Worm (Caenorhabditis elegans) whole organism, L4 larva: ENCODE data around the gene K10D2.5.
A peak's percentile ranks its signal among the peaks of the same experiment; 100 is the strongest.

Experiments used
- F37D6.2 ChIP-seq: sonication (generic microtip); optimal IDR thresholded peaks from 2 replicates; lab custom pipeline; 2016; ENCODE audit warnings: mild to moderate bottlenecking, missing genetic modification characterization, missing compliant biosample characterization
- R02D3.7 ChIP-seq: fragments of 150-350 bp; sonication (generic microtip); optimal IDR thresholded peaks from 3 replicates; lab custom pipeline; 2014; ENCODE audit warnings: missing biosample characterization, missing genetic modification characterization
- Y75B8A.6 ChIP-seq: fragments of 200-800 bp; sonication (Bioruptor generic); IDR thresholded peaks from 2 replicates; pipeline ENCODE4 v1.3.6; 2022; ENCODE audit warnings: missing genetic modification reagents, missing genetic modification characterization, missing compliant biosample characterization
- ZK546.5 ChIP-seq, 2 experiments: sonication (generic microtip); optimal IDR thresholded peaks; 2 replicates each; lab custom pipeline; 2017; ENCODE audit warnings: missing biosample characterization in 2 of 2, missing genetic modification characterization in 2 of 2
- ama-1 ChIP-seq: fragments of 150-350 bp; optimal IDR thresholded peaks from 2 replicates; lab custom pipeline; 2014; ENCODE audit warnings: inconsistent platforms, mixed read lengths
- attf-4 ChIP-seq: sonication (generic microtip); optimal IDR thresholded peaks from 3 replicates; lab custom pipeline; 2017; ENCODE audit warnings: missing biosample characterization, missing genetic modification characterization
- ceh-20 ChIP-seq: fragments of 200-800 bp; sonication (Bioruptor generic); IDR thresholded peaks from 2 replicates; pipeline ENCODE4 v1.3.6; 2022; ENCODE audit warnings: missing genetic modification reagents, missing genetic modification characterization, missing compliant biosample characterization
- ceh-32 ChIP-seq: sonication (generic microtip); optimal IDR thresholded peaks from 2 replicates; lab custom pipeline; 2016; ENCODE audit warnings: mild to moderate bottlenecking, missing genetic modification characterization, missing compliant biosample characterization; ENCODE audit not compliant: poor library complexity
- ces-1 ChIP-seq: fragments of 150-350 bp; sonication (generic microtip); optimal IDR thresholded peaks from 4 replicates; lab custom pipeline; 2014; ENCODE audit warnings: missing biosample characterization, missing genetic modification reagents, missing genetic modification characterization
- daf-12 ChIP-seq: fragments of 150-350 bp; optimal IDR thresholded peaks from 2 replicates; lab custom pipeline; 2014; ENCODE audit warnings: missing biosample characterization, missing genetic modification reagents, missing genetic modification characterization
- daf-8 ChIP-seq: fragments of 200-800 bp; sonication (Bioruptor generic); IDR thresholded peaks from 2 replicates; pipeline ENCODE4 v1.3.6; 2022; ENCODE audit warnings: missing genetic modification characterization, missing compliant biosample characterization
- duxl-1 ChIP-seq: sonication (generic microtip); optimal IDR thresholded peaks from 2 replicates; lab custom pipeline; 2016; ENCODE audit warnings: mild to moderate bottlenecking, missing genetic modification characterization, moderate library complexity, missing compliant biosample characterization; ENCODE audit not compliant: poor library complexity
- egl-27 ChIP-seq: sonication (generic microtip); optimal IDR thresholded peaks from 3 replicates; lab custom pipeline; 2017; ENCODE audit warnings: missing biosample characterization, missing genetic modification reagents, missing genetic modification characterization
- hlh-30 ChIP-seq: sonication (generic microtip); optimal IDR thresholded peaks from 2 replicates; lab custom pipeline; 2017; ENCODE audit warnings: antibody characterized with exemption, mild to moderate bottlenecking, missing genetic modification characterization, missing compliant biosample characterization; ENCODE audit not compliant: insufficient read depth
- lim-7 ChIP-seq: fragments of 200-800 bp; sonication (Bioruptor generic); IDR thresholded peaks from 2 replicates; pipeline ENCODE4 v1.3.6; 2022; ENCODE audit warnings: missing genetic modification characterization, missing compliant biosample characterization
- lin-13 ChIP-seq: fragments of 150-350 bp; optimal IDR thresholded peaks from 2 replicates; lab custom pipeline; 2014; ENCODE audit warnings: missing biosample characterization, missing genetic modification reagents, missing genetic modification characterization
- lin-15B ChIP-seq: fragments of 150-350 bp; sonication (generic microtip); optimal IDR thresholded peaks from 3 replicates; lab custom pipeline; 2014; ENCODE audit warnings: missing biosample characterization, missing genetic modification characterization
- lin-29 ChIP-seq: fragments of 200-800 bp; sonication (Bioruptor generic); IDR thresholded peaks from 2 replicates; pipeline ENCODE4 v1.3.6; 2022; ENCODE audit warnings: missing genetic modification reagents, missing genetic modification characterization, missing compliant biosample characterization
- lin-38 ChIP-seq: fragments of 200-800 bp; sonication (Bioruptor generic); IDR thresholded peaks from 2 replicates; pipeline ENCODE4 v1.3.6; 2022; ENCODE audit warnings: missing genetic modification reagents, missing genetic modification characterization, missing compliant biosample characterization
- lin-39 ChIP-seq: fragments of 150-350 bp; optimal IDR thresholded peaks from 2 replicates; lab custom pipeline; 2014; ENCODE audit warnings: missing biosample characterization, missing genetic modification reagents, missing genetic modification characterization
- lsy-2 ChIP-seq, 2 experiments: fragments of 150-350 bp in 1 of 2; sonication (generic microtip) in 1 of 2; optimal IDR thresholded peaks; 2 replicates each; lab custom pipeline; 2014 to 2017; ENCODE audit warnings: missing biosample characterization in 2 of 2, missing genetic modification characterization in 2 of 2
- madf-5 ChIP-seq, 2 experiments: fragments of 200-800 bp; sonication (Bioruptor generic); IDR thresholded peaks; 2 replicates each; pipeline ENCODE4 v1.3.6; 2022; ENCODE audit warnings: missing compliant biosample characterization in 2 of 2, missing genetic modification characterization in 2 of 2
- madf-9 ChIP-seq: fragments of 200-800 bp; sonication (Bioruptor generic); conservative IDR thresholded peaks from 2 replicates; pipeline ENCODE4 v1.3.6; 2022; ENCODE audit warnings: missing genetic modification reagents, missing genetic modification characterization, missing compliant biosample characterization
- mdt-29 ChIP-seq: fragments of 200-800 bp; sonication (Bioruptor generic); IDR thresholded peaks from 2 replicates; pipeline ENCODE4 v1.3.6; 2022; ENCODE audit warnings: missing genetic modification reagents, missing genetic modification characterization, missing compliant biosample characterization
- mxl-3 ChIP-seq: fragments of 200-800 bp; sonication (Bioruptor generic); optimal IDR thresholded peaks from 2 replicates; lab custom pipeline; 2018; ENCODE audit warnings: mild to moderate bottlenecking, missing genetic modification characterization, missing compliant biosample characterization
- nhr-10 ChIP-seq: fragments of 150-350 bp; optimal IDR thresholded peaks from 2 replicates; lab custom pipeline; 2014; ENCODE audit warnings: missing biosample characterization, missing genetic modification characterization
- nhr-11 ChIP-seq: fragments of 150-350 bp; optimal IDR thresholded peaks from 2 replicates; lab custom pipeline; 2014; ENCODE audit warnings: missing biosample characterization, missing genetic modification characterization
- nhr-28 ChIP-seq: fragments of 150-350 bp; optimal IDR thresholded peaks from 2 replicates; lab custom pipeline; 2014; ENCODE audit warnings: missing biosample characterization, missing genetic modification characterization
- nhr-42 ChIP-seq: fragments of 200-800 bp; sonication (Bioruptor generic); IDR thresholded peaks from 2 replicates; pipeline ENCODE4 v1.3.6; 2022; ENCODE audit warnings: missing genetic modification characterization, missing compliant biosample characterization
- nhr-76 ChIP-seq: fragments of 150-350 bp; optimal IDR thresholded peaks from 2 replicates; lab custom pipeline; 2014; ENCODE audit warnings: missing biosample characterization, missing genetic modification characterization
- rbr-2 ChIP-seq: sonication (generic microtip); optimal IDR thresholded peaks from 2 replicates; lab custom pipeline; 2016; ENCODE audit warnings: missing genotype, missing genetic modification characterization, missing compliant biosample characterization
- saeg-2 ChIP-seq: fragments of 200-800 bp; sonication (Bioruptor generic); IDR thresholded peaks from 2 replicates; pipeline ENCODE4 v1.3.6; 2022; ENCODE audit warnings: missing genetic modification reagents, missing genetic modification characterization, missing compliant biosample characterization
- sdz-12 ChIP-seq: fragments of 200-800 bp; sonication (Bioruptor generic); optimal IDR thresholded peaks from 2 replicates; lab custom pipeline; 2018; ENCODE audit warnings: mild to moderate bottlenecking, missing genetic modification characterization, missing compliant biosample characterization
- set-16 ChIP-seq: fragments of 200-800 bp; sonication (Bioruptor generic); IDR thresholded peaks from 2 replicates; pipeline ENCODE4 v1.3.6; 2022; ENCODE audit warnings: missing genetic modification reagents, missing genetic modification characterization, missing compliant biosample characterization
- spr-3 ChIP-seq: fragments of 200-800 bp; sonication (Bioruptor generic); optimal IDR thresholded peaks from 2 replicates; lab custom pipeline; 2018; ENCODE audit warnings: mild to moderate bottlenecking, missing genetic modification characterization, missing compliant biosample characterization
- tag-97 ChIP-seq: fragments of 200-800 bp; sonication (Bioruptor generic); IDR thresholded peaks from 2 replicates; pipeline ENCODE4 v1.3.6; 2022; ENCODE audit warnings: missing genetic modification characterization, missing compliant biosample characterization
- unc-130 ChIP-seq: sonication (generic microtip); optimal IDR thresholded peaks from 2 replicates; lab custom pipeline; 2016; ENCODE audit warnings: missing genetic modification reagents, missing genetic modification characterization, missing compliant biosample characterization
- unc-62 ChIP-seq, 3 experiments: fragments of 150-350 bp in 1 of 3; sonication (generic microtip); optimal IDR thresholded peaks in 2 of 3; peaks in 1 of 3; 1 replicate in 1 of 3; 2 replicates in 2 of 3; lab custom pipeline; 2014 to 2017; ENCODE audit warnings: missing biosample characterization in 3 of 3, missing genetic modification characterization in 3 of 3, missing genetic modification reagents in 3 of 3, missing genotype in 1 of 3
- zfp-3 ChIP-seq: fragments of 200-800 bp; sonication (Bioruptor generic); conservative IDR thresholded peaks from 2 replicates; pipeline ENCODE4 v1.3.6; 2022; ENCODE audit warnings: missing genetic modification reagents, missing genetic modification characterization, missing compliant biosample characterization

The K10D2.5 gene

DNA sequence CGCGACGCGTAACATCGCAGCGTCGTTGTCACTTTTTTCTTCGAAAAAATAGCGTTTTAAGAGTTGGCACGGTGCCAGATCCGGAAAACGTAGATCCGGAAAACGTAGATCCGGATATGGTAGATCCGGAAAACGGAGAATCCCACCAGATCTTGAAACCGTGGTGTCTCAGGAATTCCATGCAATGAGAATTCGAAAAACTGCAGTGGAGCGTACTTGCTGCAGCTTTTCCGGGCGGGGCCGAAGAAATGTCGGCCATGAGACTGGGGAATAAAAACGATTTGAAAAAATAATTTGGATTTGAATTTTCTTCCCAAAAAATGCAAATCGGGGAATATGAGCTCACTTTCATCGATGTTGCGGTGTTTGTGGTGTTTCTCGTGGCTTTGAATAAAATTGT, at the start of gene K10D2.5 (continued):
- TF ChIP-seq Y75B8A.6 (GFP tag; lab: Robert Waterston, UW) (peak; percentile 62; the same call in 1 of the 2 replicates), nhr-76 (no peak), ZK546.5 (tag; optimal IDR thresholded peaks at IDR 0.05; lab: Kevin White, UChicago) (no peak), nhr-10 (tag; lab: Kevin White, UChicago) (no peak)

DNA sequence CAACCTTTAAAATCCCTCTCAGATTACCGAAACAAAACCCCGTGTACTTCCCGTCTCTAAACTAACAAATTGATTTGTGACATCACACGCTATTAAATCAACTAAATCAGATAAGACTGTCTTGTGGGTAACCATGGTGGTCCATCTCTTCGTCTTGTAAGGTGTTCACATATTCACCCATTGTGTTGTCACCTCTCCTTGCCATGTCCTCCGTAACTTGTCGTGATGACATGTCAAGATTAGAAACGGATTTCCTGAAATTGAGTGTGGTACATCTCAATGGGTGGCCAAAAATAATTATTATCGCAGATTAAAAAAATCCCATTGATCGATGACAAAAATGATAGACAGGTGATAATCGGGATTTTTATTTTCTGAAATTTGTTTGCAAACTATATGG, 48.1 kb upstream of the K10D2.5 start:
- TF ChIP-seq unc-62 (GFP tag; optimal IDR thresholded peaks at IDR 0.05 in 1 of 2; lab: Kevin White, UChicago) (peak in 1 of 2 experiments; percentile 61), unc-62 (tag; optimal IDR thresholded peaks at IDR 0.05; lab: Kevin White, UChicago) (no peak), nhr-11 (tag; lab: Kevin White, UChicago) (no peak)

DNA sequence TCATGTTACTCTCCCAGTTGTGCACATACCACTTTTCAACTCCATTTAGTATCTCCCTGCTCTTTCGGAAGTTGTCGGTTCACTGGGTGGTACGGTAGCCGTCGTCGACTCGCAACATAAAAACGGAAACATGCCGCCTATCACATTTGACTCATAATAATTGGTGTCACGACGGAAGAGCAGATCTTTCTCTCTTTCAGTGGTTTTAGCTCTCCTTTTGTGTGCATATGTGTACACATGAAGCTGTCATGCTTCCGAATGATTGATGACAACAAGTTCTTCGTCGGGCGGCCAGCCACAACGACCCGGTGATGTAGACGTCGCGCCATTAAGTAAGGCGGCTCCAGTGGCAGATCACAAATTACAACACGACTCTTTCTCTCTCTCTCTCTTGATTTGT, 46.8 kb upstream of the K10D2.5 start:
- TF ChIP-seq daf-12 = no peak
- no peak for TF ChIP-seq ceh-32
- no peak for TF ChIP-seq lin-29 (GFP tag; lab: Robert Waterston, UW)
- no peak for TF ChIP-seq duxl-1 (tag; lab: Kevin White, UChicago)
- TF ChIP-seq daf-8 (GFP tag; lab: Robert Waterston, UW) = no peak
- no peak for TF ChIP-seq F37D6.2 (tag; lab: Kevin White, UChicago)
- TF ChIP-seq lin-15B (tag; lab: Kevin White, UChicago) = no peak
- TF ChIP-seq lin-13 = no peak
- TF ChIP-seq egl-27 (tag; lab: Kevin White, UChicago) = no peak
- no peak for TF ChIP-seq R02D3.7 (tag; lab: Kevin White, UChicago)
- TF ChIP-seq sdz-12 (GFP tag; lab: Kevin White, UChicago) = no peak

DNA sequence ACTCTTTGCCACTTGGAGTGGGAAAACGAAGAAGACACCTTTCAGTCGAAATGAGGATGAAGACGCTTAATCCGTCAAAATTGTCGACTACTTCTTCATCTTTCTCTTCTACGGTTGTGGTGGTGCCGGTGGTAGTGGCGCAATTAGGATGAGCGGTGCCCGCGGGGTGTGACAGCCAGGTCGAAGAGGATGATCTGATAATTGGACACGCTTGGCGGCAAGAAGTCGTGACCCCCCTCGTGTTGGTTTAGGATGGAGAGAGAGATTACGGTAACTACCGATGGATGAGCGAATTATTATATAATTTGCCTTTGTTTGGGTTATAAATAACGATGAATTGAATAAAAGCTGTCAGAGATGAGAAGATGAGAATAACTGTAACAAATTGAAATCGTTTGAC, 45.5 kb upstream of the K10D2.5 start:
- TF ChIP-seq set-16 (GFP tag; lab: Robert Waterston, UW) = peak; percentile 13; the same call in 1 of the 2 replicates
- no peak for TF ChIP-seq ceh-32

DNA sequence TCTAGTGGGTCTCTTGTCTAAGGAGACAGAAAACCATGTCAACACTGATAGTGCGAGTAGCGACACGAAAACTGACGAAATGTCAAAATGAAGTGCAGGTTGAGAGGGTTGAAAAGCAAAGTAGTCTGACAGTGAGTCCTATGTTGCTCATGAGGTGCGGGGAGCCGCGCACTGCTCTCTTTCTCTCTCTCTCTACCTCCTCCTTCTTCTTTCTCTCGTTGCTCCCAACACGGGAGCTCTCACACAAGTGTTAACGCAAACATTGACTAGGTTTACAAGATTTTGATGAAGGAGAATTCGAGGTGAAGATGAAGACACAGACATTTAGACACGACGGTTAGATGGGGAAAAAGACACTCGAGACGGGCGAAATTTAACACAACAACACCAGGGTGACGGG, 43.3 kb upstream of the K10D2.5 start:
- TF ChIP-seq set-16 (GFP tag; lab: Robert Waterston, UW) (0 out of 2 replicates have a peak, but pooled peaks have one; percentile 8), nhr-42 (no peak), ceh-20 (no peak), mxl-3 (no peak), unc-62 (GFP tag; optimal IDR thresholded peaks at IDR 0.05 in 1 of 2; lab: Kevin White, UChicago) (peak in 1 of 2 experiments; percentile 35), unc-62 (tag; optimal IDR thresholded peaks at IDR 0.05; lab: Kevin White, UChicago) (no peak), unc-130 (GFP tag; lab: Kevin White, UChicago) (no peak), attf-4 (tag; lab: Kevin White, UChicago) (no peak)

DNA sequence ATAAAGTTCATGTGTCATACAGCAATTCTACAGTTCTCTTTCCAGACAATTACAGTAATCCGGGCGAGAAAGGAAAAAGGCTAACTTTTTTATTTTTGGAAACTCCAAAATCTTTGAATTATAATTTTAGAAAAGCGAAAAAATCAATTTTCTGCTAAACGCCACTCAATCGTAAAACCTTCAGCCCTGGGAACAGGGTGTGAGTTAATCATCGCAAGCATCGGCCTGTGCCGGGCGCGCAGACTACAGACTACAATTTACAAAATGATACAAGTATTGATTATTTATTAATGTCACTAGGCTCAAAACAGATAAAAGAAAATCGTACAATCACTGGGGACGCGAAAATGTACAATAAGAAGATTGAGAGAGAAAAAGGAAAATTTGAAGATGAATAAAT, 41.9 kb upstream of the K10D2.5 start:
- TF ChIP-seq madf-9 (GFP tag; lab: Robert Waterston, UW) (no peak), lin-39 (tag; lab: Kevin White, UChicago) (no peak), nhr-28 (tag; lab: Kevin White, UChicago) (no peak), lim-7 (no peak), rbr-2 (tag; lab: Kevin White, UChicago) (no peak), set-16 (GFP tag; lab: Robert Waterston, UW) (no peak), hlh-30 (tag; lab: Kevin White, UChicago) (no peak), ces-1 (GFP tag; lab: Kevin White, UChicago) (no peak), mdt-29 (GFP tag; lab: Robert Waterston, UW) (no peak), ama-1 (lab: Kevin White, UChicago) (no peak), lin-38 (GFP tag; lab: Robert Waterston, UW) (no peak), lin-15B (tag; lab: Kevin White, UChicago) (no peak), saeg-2 (GFP tag; lab: Robert Waterston, UW) (no peak), lsy-2 (tag; optimal IDR thresholded peaks at IDR 0.05; lab: Kevin White, UChicago) (no peak), madf-5 (GFP tag; IDR thresholded peaks at IDR 0.05; lab: Robert Waterston, UW) (no peak), tag-97 (no peak), zfp-3 (GFP tag; lab: Robert Waterston, UW) (no peak), spr-3 (GFP tag; lab: Kevin White, UChicago) (no peak)
